Worm (Caenorhabditis elegans): Measurements from ENCODE around the gene Y45F3A.1.

The Y45F3A.1 gene

DNA sequence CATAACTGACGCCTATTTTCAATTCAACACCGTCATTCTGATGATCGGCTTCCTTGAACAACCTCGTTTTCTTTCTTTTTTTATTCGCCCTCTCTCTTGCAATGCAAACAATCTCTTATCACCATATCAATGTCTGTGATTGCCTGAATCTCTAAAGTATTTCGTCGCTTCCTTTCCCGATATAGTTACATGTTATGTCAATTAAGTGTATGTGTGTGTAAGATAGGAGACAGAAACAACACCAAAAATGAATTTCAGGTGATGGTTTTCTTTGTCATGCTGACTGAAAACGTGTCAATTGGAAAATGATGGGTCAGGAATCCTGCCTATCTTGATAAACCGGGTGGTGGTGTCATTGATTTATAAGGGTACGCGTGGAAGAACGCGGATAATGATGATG lies 28.4 kb downstream of the Y45F3A.1 start (continued):
- no peak for TF ChIP-seq F37D6.2 (tag; optimal IDR thresholded peaks at IDR 0.05)
- peak; percentile 87 for TF ChIP-seq tra-1 (GFP tag; IDR thresholded peaks at IDR 0.05)
- TF ChIP-seq snpc-1.2 (GFP tag; IDR thresholded peaks at IDR 0.05): no peak
- TF ChIP-seq pqm-1 (tag; optimal IDR thresholded peaks at IDR 0.05): peak; percentile 97
- no peak for TF ChIP-seq spr-3 (GFP tag; optimal IDR thresholded peaks at IDR 0.05)
- no peak for TF ChIP-seq daf-12 (tag; optimal IDR thresholded peaks at IDR 0.05)
- peak; percentile 86 for TF ChIP-seq dve-1 (tag; optimal IDR thresholded peaks at IDR 0.05; ENCODE audit: insufficient read depth)
- 0 out of 2 replicates have a peak, but pooled peaks have one; percentile 17 for TF ChIP-seq ceh-20 (GFP tag; IDR thresholded peaks at IDR 0.05)
- no peak for TF ChIP-seq egl-27 (tag; optimal IDR thresholded peaks at IDR 0.05)
- TF ChIP-seq mdl-1 (tag; optimal IDR thresholded peaks at IDR 0.05): peak; percentile 10 to 85
- no peak for TF ChIP-seq nhr-25 (tag; optimal IDR thresholded peaks at IDR 0.05; ENCODE audit: borderline replicate concordance, insufficient read depth)
- TF ChIP-seq aha-1 (tag): no peak
- no peak for TF ChIP-seq Y75B8A.6 (GFP tag; IDR thresholded peaks at IDR 0.05)
- no peak for TF ChIP-seq daf-19 (GFP tag; conservative IDR thresholded peaks at IDR 0.05)
- TF ChIP-seq unc-62 (GFP tag; optimal IDR thresholded peaks at IDR 0.05 in 1 of 2): peak; percentile 3 to 98
- no peak for TF ChIP-seq unc-62 (tag; optimal IDR thresholded peaks at IDR 0.05)
- peak; percentile 76 for TF ChIP-seq lin-1 (GFP tag; IDR thresholded peaks at IDR 0.05)
- no peak for TF ChIP-seq egl-43 (GFP tag; IDR thresholded peaks at IDR 0.05)
- TF ChIP-seq ztf-7 (tag; optimal IDR thresholded peaks at IDR 0.05): peak; percentile 6
- TF ChIP-seq nhr-6 (tag; optimal IDR thresholded peaks at IDR 0.05): peak; percentile 58
- 0 out of 2 replicates have a peak, but pooled peaks have one; percentile 8 for TF ChIP-seq lin-38 (GFP tag; IDR thresholded peaks at IDR 0.05)
- TF ChIP-seq ZK337.2 (GFP tag; IDR thresholded peaks at IDR 0.05): no peak
- no peak for TF ChIP-seq F49E8.2 (tag; optimal IDR thresholded peaks at IDR 0.05; ENCODE audit: borderline replicate concordance)
- no peak for TF ChIP-seq daf-8 (GFP tag; IDR thresholded peaks at IDR 0.05)
- TF ChIP-seq ama-1 (optimal IDR thresholded peaks at IDR 0.05): no peak
- TF ChIP-seq attf-4 (tag; optimal IDR thresholded peaks at IDR 0.05): no peak
- TF ChIP-seq T26A8.4 (GFP tag; IDR thresholded peaks at IDR 0.05): 0 out of 2 replicates have a peak, but pooled peaks have one; percentile 33
- peak; percentile 94 for TF ChIP-seq nhr-28 (tag; optimal IDR thresholded peaks at IDR 0.05)
- peak; percentile 80 for TF ChIP-seq nhr-77 (tag; optimal IDR thresholded peaks at IDR 0.05)
- no peak for TF ChIP-seq unc-39 (tag; optimal IDR thresholded peaks at IDR 0.05)
- TF ChIP-seq zag-1 (tag; optimal IDR thresholded peaks at IDR 0.05): no peak
- TF ChIP-seq ztf-11 (tag; optimal IDR thresholded peaks at IDR 0.05): no peak
- no peak for TF ChIP-seq madf-5 (GFP tag; IDR thresholded peaks at IDR 0.05)
- no peak for TF ChIP-seq nhr-10 (tag; optimal IDR thresholded peaks at IDR 0.05)
- no peak for TF ChIP-seq lim-7 (GFP tag; IDR thresholded peaks at IDR 0.05)
- TF ChIP-seq nhr-102 (tag; optimal IDR thresholded peaks at IDR 0.05): peak; percentile 44
- TF ChIP-seq spr-1 (tag; optimal IDR thresholded peaks at IDR 0.05): no peak
- TF ChIP-seq fos-1 (tag; optimal IDR thresholded peaks at IDR 0.05): no peak
- TF ChIP-seq ceh-82 (tag; optimal IDR thresholded peaks at IDR 0.05): no peak
- TF ChIP-seq lir-3 (tag; optimal IDR thresholded peaks at IDR 0.05): no peak
- TF ChIP-seq rbr-2 (tag; optimal IDR thresholded peaks at IDR 0.05): peak; percentile 7
- TF ChIP-seq R02D3.7 (tag; optimal IDR thresholded peaks at IDR 0.05): no peak
- TF ChIP-seq hlh-11 (tag; optimal IDR thresholded peaks at IDR 0.05): peak; percentile 94
- TF ChIP-seq lin-15B (tag; optimal IDR thresholded peaks at IDR 0.05): no peak
- TF ChIP-seq hmg-1.1 (GFP tag; IDR thresholded peaks at IDR 0.05): no peak
- peak in 1 of 2 experiments; percentile 84 for TF ChIP-seq hif-1 (tag; optimal IDR thresholded peaks at IDR 0.05)
- no peak for TF ChIP-seq duxl-1 (tag; optimal IDR thresholded peaks at IDR 0.05; ENCODE audit: poor library complexity)
- TF ChIP-seq dmd-6 (GFP tag; IDR thresholded peaks at IDR 0.05): peak; percentile 94
- TF ChIP-seq ces-1 (GFP tag; optimal IDR thresholded peaks at IDR 0.05): no peak
- no peak for TF ChIP-seq zip-2 (tag; optimal IDR thresholded peaks at IDR 0.05)
- no peak for TF ChIP-seq dmd-8 (GFP tag; IDR thresholded peaks at IDR 0.05)
- no peak for TF ChIP-seq unc-130 (GFP tag; optimal IDR thresholded peaks at IDR 0.05)
- TF ChIP-seq zfp-3 (GFP tag; conservative IDR thresholded peaks at IDR 0.05): no peak
